Fruit fly (Drosophila melanogaster) S2 (cell line): ENCODE results near the gene Npc2c.

Source experiments
- CG8478 ChIP-seq: fragments of >200 bp; optimal IDR thresholded peaks from 2 replicates; lab custom pipeline; 2018
- CTCF ChIP-seq, 2 experiments: fragments of >200 bp; optimal IDR thresholded peaks; 2 replicates each; lab custom pipeline; 2018

dm6 chr3R:10098296-10098675 is 38.2 kb downstream of the Npc2c start:
- TF ChIP-seq CTCF (optimal IDR thresholded peaks at IDR 0.05; lab: Kevin White, UChicago), result no peak
- TF ChIP-seq CG8478 (lab: Kevin White, UChicago), result no peak
